Worm (Caenorhabditis elegans) whole organism, midembryonic: ENCODE measurements around the gene F59F3.6.

Experiments used
- T22C8.4 ChIP-seq: fragments of 200-800 bp; sonication (Bioruptor generic); IDR thresholded peaks from 2 replicates; pipeline ENCODE4 v1.3.6; 2022; ENCODE audit warnings: missing genetic modification characterization, missing compliant biosample characterization
- cog-1 ChIP-seq: sonication (generic microtip); optimal IDR thresholded peaks from 2 replicates; lab custom pipeline; 2016; ENCODE audit warnings: missing genetic modification characterization, missing compliant biosample characterization
- flt-1 ChIP-seq: fragments of 200-800 bp; sonication (Bioruptor generic); IDR thresholded peaks from 2 replicates; pipeline ENCODE4 v1.3.6; 2022; ENCODE audit warnings: missing genetic modification characterization, missing compliant biosample characterization
- klf-2 ChIP-seq: fragments of 200-800 bp; sonication (Bioruptor generic); conservative IDR thresholded peaks from 2 replicates; pipeline ENCODE4 v1.3.6; 2022; ENCODE audit warnings: missing genetic modification reagents, missing genetic modification characterization, missing compliant biosample characterization
- med-1 ChIP-seq: sonication (generic microtip); optimal IDR thresholded peaks from 2 replicates; lab custom pipeline; 2017; ENCODE audit warnings: missing genetic modification characterization, mild to moderate bottlenecking, missing compliant biosample characterization, antibody characterized with exemption, missing genetic modification reagents; ENCODE audit not compliant: insufficient read depth
- ref-1 ChIP-seq: fragments of 200-800 bp; sonication (Bioruptor generic); conservative IDR thresholded peaks from 2 replicates; pipeline ENCODE4 v1.3.6; 2022; ENCODE audit warnings: missing genetic modification reagents, missing genetic modification characterization, missing compliant biosample characterization
- tab-1 ChIP-seq: fragments of 200-800 bp; sonication (Bioruptor generic); IDR thresholded peaks from 2 replicates; pipeline ENCODE4 v1.3.6; 2022; ENCODE audit warnings: missing genetic modification characterization, missing compliant biosample characterization
- ztf-23 ChIP-seq: fragments of 200-800 bp; sonication (Bioruptor generic); IDR thresholded peaks from 2 replicates; pipeline ENCODE4 v1.3.6; 2022; ENCODE audit warnings: missing genetic modification reagents, missing genetic modification characterization, missing compliant biosample characterization
- ztf-29 ChIP-seq: fragments of 200-800 bp; sonication (Bioruptor generic); IDR thresholded peaks from 2 replicates; pipeline ENCODE4 v1.3.6; 2022; ENCODE audit warnings: missing genetic modification reagents, missing genetic modification characterization, missing compliant biosample characterization

F59F3.6 gene

ce11 chrX:11033128-11033951, 34.3 kb upstream of the F59F3.6 start:
- no peak for TF ChIP-seq med-1 (GFP tag; lab: Kevin White, UChicago)

ce11 chrX:11032412-11032811, 33.3 kb upstream of the F59F3.6 start:
- TF ChIP-seq med-1 (GFP tag; lab: Kevin White, UChicago) (no peak), tab-1 (GFP tag; lab: Robert Waterston, UW) (no peak), klf-2 (GFP tag; lab: Robert Waterston, UW) (no peak), flt-1 (no peak), ref-1 (no peak), cog-1 (tag; lab: Kevin White, UChicago) (no peak), ztf-29 (GFP tag; lab: Robert Waterston, UW) (no peak), ztf-23 (GFP tag; lab: Robert Waterston, UW) (no peak)

ce11 chrX:11031869-11032268, 32.8 kb upstream of the F59F3.6 start:
- no peak for TF ChIP-seq ref-1
- TF ChIP-seq flt-1, result peak; percentile 53; the same call in 1 of the 2 replicates

ce11 chrX:11031047-11031695, 32.1 kb upstream of the F59F3.6 start:
- TF ChIP-seq ztf-29 (GFP tag; lab: Robert Waterston, UW) (peak; percentile 58; the same call in 1 of the 2 replicates), klf-2 (GFP tag; lab: Robert Waterston, UW) (no peak; the same call in 1 of the 2 replicates), flt-1 (peak; percentile 74; the same call in 1 of the 2 replicates), ref-1 (0 out of 2 replicates have a peak, but pooled peaks have one; percentile 14), tab-1 (GFP tag; lab: Robert Waterston, UW) (no peak), med-1 (GFP tag; lab: Kevin White, UChicago) (no peak), ztf-23 (GFP tag; lab: Robert Waterston, UW) (no peak), T22C8.4 (GFP tag; lab: Robert Waterston, UW) (no peak), cog-1 (tag; lab: Kevin White, UChicago) (peak; percentile 96)

ce11 chrX:11028617-11029016, 29.5 kb upstream of the F59F3.6 start, which contains the start of gene ldb-1:
Gene ldb-1, plus strand, starts transcription at chrX:11028917.
- TF ChIP-seq ref-1 (no peak), ztf-29 (GFP tag; lab: Robert Waterston, UW) (no peak), T22C8.4 (GFP tag; lab: Robert Waterston, UW) (no peak), ztf-23 (GFP tag; lab: Robert Waterston, UW) (no peak)

- no peak for TF ChIP-seq flt-1
- no peak for TF ChIP-seq klf-2 (GFP tag; lab: Robert Waterston, UW)
- TF ChIP-seq T22C8.4 (GFP tag; lab: Robert Waterston, UW), result no peak
- no peak for TF ChIP-seq ztf-29 (GFP tag; lab: Robert Waterston, UW)
- TF ChIP-seq med-1 (GFP tag; lab: Kevin White, UChicago), result no peak
- no peak for TF ChIP-seq ref-1
- no peak for TF ChIP-seq tab-1 (GFP tag; lab: Robert Waterston, UW)
- TF ChIP-seq ztf-23 (GFP tag; lab: Robert Waterston, UW), result no peak
- TF ChIP-seq cog-1 (tag; lab: Kevin White, UChicago), result no peak
These were observed 17.0 kb upstream of the F59F3.6 start, which contains the start of gene egl-15 for ce11 chrX:11016100-11016499. Gene egl-15, plus strand, starts transcription at chrX:11016400.

- TF ChIP-seq med-1 (GFP tag; lab: Kevin White, UChicago) (no peak), tab-1 (GFP tag; lab: Robert Waterston, UW) (no peak), ztf-23 (GFP tag; lab: Robert Waterston, UW) (no peak), cog-1 (tag; lab: Kevin White, UChicago) (no peak), klf-2 (GFP tag; lab: Robert Waterston, UW) (no peak), ztf-29 (GFP tag; lab: Robert Waterston, UW) (no peak), T22C8.4 (GFP tag; lab: Robert Waterston, UW) (no peak), ref-1 (no peak), flt-1 (no peak)
These were observed 15.6 kb upstream of the F59F3.6 start for ce11 chrX:11014394-11015280.

- TF ChIP-seq cog-1 (tag; lab: Kevin White, UChicago), result no peak
- no peak for TF ChIP-seq ztf-29 (GFP tag; lab: Robert Waterston, UW)
- TF ChIP-seq ztf-23 (GFP tag; lab: Robert Waterston, UW), result no peak
- no peak for TF ChIP-seq med-1 (GFP tag; lab: Kevin White, UChicago)
- no peak for TF ChIP-seq T22C8.4 (GFP tag; lab: Robert Waterston, UW)
- TF ChIP-seq ref-1, result no peak
- no peak for TF ChIP-seq klf-2 (GFP tag; lab: Robert Waterston, UW)
- TF ChIP-seq flt-1, result no peak
- TF ChIP-seq tab-1 (GFP tag; lab: Robert Waterston, UW), result no peak
These were observed 13.3 kb upstream of the F59F3.6 start, which contains the start of gene F58A3.3 for ce11 chrX:11012337-11012736. Gene F58A3.3, plus strand, starts transcription at chrX:11012637.

ce11 chrX:11010565-11010964, 11.5 kb upstream of the F59F3.6 start, which contains the start of gene F58A3.4:
Gene F58A3.4, minus strand, starts transcription at chrX:11010665.
- no peak for TF ChIP-seq cog-1 (tag; lab: Kevin White, UChicago)
